Worm (Caenorhabditis elegans): ENCODE data around the gene B0334.20.

Gene B0334.20

ce11 chrII:11545952-11546325 lies 45.7 kb upstream of the B0334.20 start:
- TF ChIP-seq snpc-4 (tag; optimal IDR thresholded peaks at IDR 0.05) (no peak), sea-2 (GFP tag; optimal IDR thresholded peaks at IDR 0.05) (no peak), R02D3.7 (tag; optimal IDR thresholded peaks at IDR 0.05) (no peak), nhr-67 (tag; optimal IDR thresholded peaks at IDR 0.05) (no peak), unc-39 (tag; optimal IDR thresholded peaks at IDR 0.05) (no peak), daf-12 (tag; optimal IDR thresholded peaks at IDR 0.05) (no peak), nhr-25 (tag; optimal IDR thresholded peaks at IDR 0.05) (no peak), egl-27 (tag; optimal IDR thresholded peaks at IDR 0.05) (no peak), nhr-23 (tag; optimal IDR thresholded peaks at IDR 0.05) (no peak), egl-5 (tag; optimal IDR thresholded peaks at IDR 0.05) (no peak), nhr-76 (tag; optimal IDR thresholded peaks at IDR 0.05) (no peak), nhr-237 (tag; optimal IDR thresholded peaks at IDR 0.05) (no peak), skn-1 (tag; optimal IDR thresholded peaks at IDR 0.05) (no peak), ceh-16 (tag; optimal IDR thresholded peaks at IDR 0.05) (no peak)

ce11 chrII:11545299-11545951 lies 45.2 kb upstream of the B0334.20 start, which contains the start of gene dnj-13:
TSS of gene dnj-13 (plus strand) at chrII:11545701.
- TF ChIP-seq elt-2 (tag; optimal IDR thresholded peaks at IDR 0.05): peak; percentile 83
- peak; percentile 91 for TF ChIP-seq egl-27 (tag; optimal IDR thresholded peaks at IDR 0.05)
- no peak for TF ChIP-seq nhr-67 (tag; optimal IDR thresholded peaks at IDR 0.05)
- TF ChIP-seq ceh-28 (tag; optimal IDR thresholded peaks at IDR 0.05): peak; percentile 81
- peak; percentile 79 for TF ChIP-seq pqm-1 (tag; optimal IDR thresholded peaks at IDR 0.05)
- peak; percentile 49 for TF ChIP-seq nhr-11 (tag; optimal IDR thresholded peaks at IDR 0.05)
- no peak for TF ChIP-seq unc-62 (GFP tag; optimal IDR thresholded peaks at IDR 0.05)
- peak; percentile 69 for TF ChIP-seq R02D3.7 (tag; optimal IDR thresholded peaks at IDR 0.05)
- peak; percentile 72 for TF ChIP-seq ztf-4 (tag; optimal IDR thresholded peaks at IDR 0.05)
- TF ChIP-seq sea-2 (GFP tag; optimal IDR thresholded peaks at IDR 0.05): no peak
- peak; percentile 92 for TF ChIP-seq lin-15B (tag; optimal IDR thresholded peaks at IDR 0.05)
- peak; percentile 30 for TF ChIP-seq ceh-16 (tag; optimal IDR thresholded peaks at IDR 0.05)
- peak; percentile 75 for TF ChIP-seq fkh-2 (tag; optimal IDR thresholded peaks at IDR 0.05)
- peak; percentile 47 for TF ChIP-seq elt-1 (tag; optimal IDR thresholded peaks at IDR 0.05)
- TF ChIP-seq nhr-12 (tag; optimal IDR thresholded peaks at IDR 0.05): no peak
- TF ChIP-seq snpc-4 (tag; optimal IDR thresholded peaks at IDR 0.05): peak; percentile 73
- TF ChIP-seq daf-12 (tag; optimal IDR thresholded peaks at IDR 0.05): no peak
- peak; percentile 93 for TF ChIP-seq nfya-1 (tag; optimal IDR thresholded peaks at IDR 0.05; ENCODE audit: insufficient read depth)
- peak; percentile 84 for TF ChIP-seq tbx-2 (tag; optimal IDR thresholded peaks at IDR 0.05)
- no peak for TF ChIP-seq ztf-11 (tag; optimal IDR thresholded peaks at IDR 0.05)
- no peak for TF ChIP-seq egl-5 (tag; optimal IDR thresholded peaks at IDR 0.05)
- peak; percentile 96 for TF ChIP-seq pha-4 (tag; optimal IDR thresholded peaks at IDR 0.05)
- peak in 1 of 2 experiments; percentile 84 for TF ChIP-seq eor-1 (tag; optimal IDR thresholded peaks at IDR 0.05)
- TF ChIP-seq lsy-12 (tag; optimal IDR thresholded peaks at IDR 0.05): peak; percentile 98
- peak; percentile 94 for TF ChIP-seq hmg-11 (tag; optimal IDR thresholded peaks at IDR 0.05)
- peak; percentile 71 for TF ChIP-seq ceh-82 (tag; optimal IDR thresholded peaks at IDR 0.05)
- TF ChIP-seq nhr-77 (tag; optimal IDR thresholded peaks at IDR 0.05): peak; percentile 61
- TF ChIP-seq mml-1 (tag; optimal IDR thresholded peaks at IDR 0.05): no peak
- TF ChIP-seq nhr-25 (tag; optimal IDR thresholded peaks at IDR 0.05): peak; percentile 91
- peak; percentile 45 for TF ChIP-seq nhr-76 (tag; optimal IDR thresholded peaks at IDR 0.05)
- TF ChIP-seq nhr-23 (tag; optimal IDR thresholded peaks at IDR 0.05): peak; percentile 98
- no peak for TF ChIP-seq elt-3 (tag; optimal IDR thresholded peaks at IDR 0.05)
- TF ChIP-seq zag-1 (tag; optimal IDR thresholded peaks at IDR 0.05): no peak
- peak; percentile 68 for TF ChIP-seq skn-1 (tag; optimal IDR thresholded peaks at IDR 0.05)
- TF ChIP-seq lin-39 (tag; optimal IDR thresholded peaks at IDR 0.05): peak; percentile 71
- TF ChIP-seq aly-2 (tag; optimal IDR thresholded peaks at IDR 0.05): no peak
- TF ChIP-seq ZK546.5 (tag; optimal IDR thresholded peaks at IDR 0.05): peak; percentile 19
- peak; percentile 54 for TF ChIP-seq mdl-1 (tag; optimal IDR thresholded peaks at IDR 0.05)
- no peak for TF ChIP-seq ceh-9 (tag; optimal IDR thresholded peaks at IDR 0.05)
- no peak for TF ChIP-seq unc-39 (tag; optimal IDR thresholded peaks at IDR 0.05)
- TF ChIP-seq nhr-43 (tag; optimal IDR thresholded peaks at IDR 0.05; ENCODE audit: poor library complexity, severe bottlenecking): peak; percentile 94
- peak; percentile 88 for TF ChIP-seq jun-1 (tag; optimal IDR thresholded peaks at IDR 0.05)
- TF ChIP-seq fkh-10 (GFP tag; optimal IDR thresholded peaks at IDR 0.05): peak; percentile 85
- TF ChIP-seq ama-1 (optimal IDR thresholded peaks at IDR 0.05): peak; percentile 87
- no peak for TF ChIP-seq nhr-237 (tag; optimal IDR thresholded peaks at IDR 0.05)
- TF ChIP-seq fos-1 (tag; optimal IDR thresholded peaks at IDR 0.05): peak; percentile 55
- TF ChIP-seq nhr-28 (tag; optimal IDR thresholded peaks at IDR 0.05): no peak
